Fruit fly (Drosophila melanogaster) whole organism, embryonic: ENCODE data around the gene CG34268.

Experiments used
- Adf1 ChIP-seq: fragments of 200-800 bp; sonication (Bioruptor generic); IDR thresholded peaks from 2 replicates; pipeline ENCODE4 v1.3.6; 2022; ENCODE audit warnings: missing biosample characterization, missing genetic modification characterization
- BEAF-32 ChIP-seq: fragments of 200-800 bp; sonication (Bioruptor generic); optimal IDR thresholded peaks from 3 replicates; lab custom pipeline; 2017; ENCODE audit warnings: missing biosample characterization, missing genetic modification characterization, mild to moderate bottlenecking, moderate library complexity, missing genetic modification reagents
- Bgb ChIP-seq: fragments of 200-800 bp; sonication (Bioruptor generic); IDR thresholded peaks from 2 replicates; pipeline ENCODE4 v1.3.6; 2022; ENCODE audit warnings: missing biosample characterization, missing genetic modification characterization; ENCODE audit not compliant: partially characterized antibody
- CG10979 ChIP-seq: fragments of 200-800 bp; sonication (Bioruptor generic); optimal IDR thresholded peaks from 2 replicates; lab custom pipeline; 2018; ENCODE audit warnings: missing biosample characterization, mild to moderate bottlenecking, missing genetic modification characterization, moderate library complexity
- CG12744 ChIP-seq: fragments of 200-800 bp; sonication (Bioruptor generic); optimal IDR thresholded peaks from 2 replicates; lab custom pipeline; 2016; ENCODE audit warnings: missing biosample characterization, missing genetic modification characterization
- CG12769 ChIP-seq: fragments of 200-800 bp; sonication (Bioruptor generic); optimal IDR thresholded peaks from 2 replicates; lab custom pipeline; 2019; ENCODE audit warnings: missing biosample characterization, mild to moderate bottlenecking, missing genetic modification characterization, moderate library complexity
- CG1602 ChIP-seq: fragments of 200-800 bp; sonication (Bioruptor generic); optimal IDR thresholded peaks from 3 replicates; lab custom pipeline; 2016; ENCODE audit warnings: missing biosample characterization, missing genetic modification characterization
- CG1603 ChIP-seq: fragments of 200-800 bp; sonication (Bioruptor generic); optimal IDR thresholded peaks from 2 replicates; lab custom pipeline; 2019; ENCODE audit warnings: missing biosample characterization, mild to moderate bottlenecking, missing genetic modification characterization, moderate library complexity
- CG17186 ChIP-seq: fragments of 200-800 bp; sonication (Bioruptor generic); optimal IDR thresholded peaks from 3 replicates; lab custom pipeline; 2017; ENCODE audit warnings: missing biosample characterization, missing genetic modification reagents, missing genetic modification characterization
- CG30403 ChIP-seq: fragments of 200-800 bp; sonication (Bioruptor generic); optimal IDR thresholded peaks from 3 replicates; lab custom pipeline; 2016; ENCODE audit warnings: missing biosample characterization, missing genetic modification characterization
- CG3847 ChIP-seq: fragments of 200-800 bp; sonication (Bioruptor generic); IDR thresholded peaks from 2 replicates; pipeline ENCODE4 v1.3.6; 2022; ENCODE audit warnings: missing biosample characterization, missing genetic modification characterization
- CG43689 ChIP-seq: fragments of 200-800 bp; sonication (Bioruptor generic); IDR thresholded peaks from 2 replicates; pipeline ENCODE4 v1.3.6; 2022; ENCODE audit warnings: missing biosample characterization, missing genetic modification characterization
- CG7928 ChIP-seq: fragments of 200-800 bp; sonication (Bioruptor generic); optimal IDR thresholded peaks from 2 replicates; lab custom pipeline; 2017; ENCODE audit warnings: missing biosample characterization, mild to moderate bottlenecking, missing genetic modification characterization
- CG9797 ChIP-seq: fragments of 200-800 bp; sonication (Bioruptor generic); optimal IDR thresholded peaks from 3 replicates; lab custom pipeline; 2018; ENCODE audit warnings: missing biosample characterization, mild to moderate bottlenecking, missing genetic modification characterization
- CrebB ChIP-seq: fragments of 200-800 bp; sonication (Bioruptor generic); optimal IDR thresholded peaks from 3 replicates; lab custom pipeline; 2018; ENCODE audit warnings: missing biosample characterization, mild to moderate bottlenecking, missing genetic modification characterization
- Dek ChIP-seq: fragments of 200-800 bp; sonication (Bioruptor generic); optimal IDR thresholded peaks from 3 replicates; lab custom pipeline; 2019; ENCODE audit warnings: missing biosample characterization, mild to moderate bottlenecking, missing genetic modification characterization, moderate library complexity
- Doc2 ChIP-seq: fragments of 200-800 bp; sonication (Bioruptor generic); IDR thresholded peaks from 2 replicates; pipeline ENCODE4 v1.3.6; 2022; ENCODE audit warnings: missing biosample characterization, missing genetic modification characterization
- Drgx ChIP-seq: fragments of 200-800 bp; sonication (Bioruptor generic); IDR thresholded peaks from 2 replicates; pipeline ENCODE4 v1.3.6; 2022; ENCODE audit warnings: missing biosample characterization, missing genetic modification characterization
- Elba2 ChIP-seq: fragments of 200-800 bp; sonication (Bioruptor generic); optimal IDR thresholded peaks from 3 replicates; lab custom pipeline; 2016; ENCODE audit warnings: missing biosample characterization, missing genetic modification characterization
- Ets97D ChIP-seq: fragments of 200-800 bp; sonication (Bioruptor generic); optimal IDR thresholded peaks from 3 replicates; lab custom pipeline; 2016; ENCODE audit warnings: missing biosample characterization, missing genetic modification characterization
- Fer1 ChIP-seq: fragments of 200-800 bp; sonication (Bioruptor generic); optimal IDR thresholded peaks from 2 replicates; lab custom pipeline; 2017; ENCODE audit warnings: missing biosample characterization, mild to moderate bottlenecking, missing genetic modification characterization
- H15 ChIP-seq: fragments of 200-800 bp; sonication (Bioruptor generic); IDR thresholded peaks from 3 replicates; pipeline ENCODE4 v1.3.6; 2022; ENCODE audit warnings: missing biosample characterization, missing genetic modification characterization
- HLHmδ ChIP-seq: fragments of 200-800 bp; sonication (Bioruptor generic); optimal IDR thresholded peaks from 2 replicates; lab custom pipeline; 2018; ENCODE audit warnings: missing biosample characterization, mild to moderate bottlenecking, missing genetic modification characterization, moderate library complexity
- HmgZ ChIP-seq: fragments of 200-800 bp; sonication (Bioruptor generic); optimal IDR thresholded peaks from 2 replicates; lab custom pipeline; 2018; ENCODE audit warnings: missing biosample characterization, mild to moderate bottlenecking, missing genetic modification characterization
- Hsf ChIP-seq: fragments of 200-800 bp; sonication (Bioruptor generic); optimal IDR thresholded peaks from 3 replicates; lab custom pipeline; 2016; ENCODE audit warnings: missing biosample characterization, missing genetic modification characterization
- Jarid2 ChIP-seq: fragments of 200-800 bp; sonication (Bioruptor generic); optimal IDR thresholded peaks from 3 replicates; lab custom pipeline; 2017; ENCODE audit warnings: mild to moderate bottlenecking, missing biosample characterization, missing genetic modification reagents, missing genetic modification characterization
- Max ChIP-seq: fragments of 200-800 bp; sonication (Bioruptor generic); optimal IDR thresholded peaks from 2 replicates; lab custom pipeline; 2016; ENCODE audit warnings: missing biosample characterization, mild to moderate bottlenecking, missing genetic modification characterization
- NFAT ChIP-seq: fragments of 200-800 bp; sonication (Bioruptor generic); IDR thresholded peaks from 2 replicates; pipeline ENCODE4 v1.3.6; 2022; ENCODE audit warnings: missing biosample characterization, missing genetic modification characterization
- Rfx ChIP-seq: fragments of 200-800 bp; sonication (Bioruptor generic); IDR thresholded peaks from 2 replicates; pipeline ENCODE4 v1.3.6; 2022; ENCODE audit warnings: missing biosample characterization, missing genetic modification characterization
- Usf ChIP-seq: fragments of 200-800 bp; sonication (Bioruptor generic); optimal IDR thresholded peaks from 2 replicates; lab custom pipeline; 2017; ENCODE audit warnings: missing genotype, missing biosample characterization, missing genetic modification characterization
- YL-1 ChIP-seq: fragments of 200-800 bp; sonication (Bioruptor generic); optimal IDR thresholded peaks from 3 replicates; lab custom pipeline; 2017; ENCODE audit warnings: missing biosample characterization, mild to moderate bottlenecking, missing genetic modification characterization
- bab2 ChIP-seq: fragments of 200-800 bp; sonication (Bioruptor generic); optimal IDR thresholded peaks from 2 replicates; lab custom pipeline; 2016; ENCODE audit warnings: missing biosample characterization, missing genetic modification characterization
- emc ChIP-seq: fragments of 200-800 bp; sonication (Bioruptor generic); optimal IDR thresholded peaks from 2 replicates; lab custom pipeline; 2016; ENCODE audit warnings: missing biosample characterization, missing genetic modification characterization
- eve ChIP-seq, 2 experiments: fragments of >200 bp; optimal IDR thresholded peaks; 2 replicates each; lab custom pipeline; 2017; ENCODE audit warnings: missing biosample characterization in 2 of 2, missing genetic modification characterization in 2 of 2
- ftz-f1 ChIP-seq: fragments of 200-800 bp; sonication (Bioruptor generic); optimal IDR thresholded peaks from 2 replicates; lab custom pipeline; 2016; ENCODE audit warnings: missing biosample characterization, missing genetic modification characterization
- gcm ChIP-seq: fragments of 200-800 bp; sonication (Bioruptor generic); optimal IDR thresholded peaks from 2 replicates; lab custom pipeline; 2019; ENCODE audit warnings: missing biosample characterization, mild to moderate bottlenecking, missing genetic modification characterization, moderate library complexity
- ind ChIP-seq: fragments of 200-800 bp; sonication (Bioruptor generic); optimal IDR thresholded peaks from 3 replicates; lab custom pipeline; 2016; ENCODE audit warnings: missing biosample characterization, missing genetic modification characterization
- kay ChIP-seq: fragments of 200-800 bp; sonication (Bioruptor generic); optimal IDR thresholded peaks from 2 replicates; lab custom pipeline; 2016; ENCODE audit warnings: missing biosample characterization, missing genetic modification characterization
- mirr ChIP-seq: fragments of 200-800 bp; sonication (Bioruptor generic); optimal IDR thresholded peaks from 3 replicates; lab custom pipeline; 2018; ENCODE audit warnings: missing biosample characterization, mild to moderate bottlenecking, missing genetic modification characterization
- nom ChIP-seq: fragments of 200-800 bp; sonication (Bioruptor generic); optimal IDR thresholded peaks from 2 replicates; lab custom pipeline; 2017; ENCODE audit warnings: missing biosample characterization, missing genetic modification characterization, mild to moderate bottlenecking, moderate library complexity, missing genetic modification reagents
- p53 ChIP-seq: fragments of 200-800 bp; sonication (Bioruptor generic); optimal IDR thresholded peaks from 2 replicates; lab custom pipeline; 2016; ENCODE audit warnings: missing biosample characterization, missing genetic modification characterization
- ro ChIP-seq: fragments of 200-800 bp; sonication (Bioruptor generic); IDR thresholded peaks from 2 replicates; pipeline ENCODE4 v1.3.6; 2022; ENCODE audit warnings: missing biosample characterization, missing genetic modification characterization
- sim ChIP-seq: fragments of 200-800 bp; sonication (Bioruptor generic); IDR thresholded peaks from 2 replicates; pipeline ENCODE4 v1.3.6; 2022; ENCODE audit warnings: missing biosample characterization, missing genetic modification characterization
- stwl ChIP-seq: fragments of 200-800 bp; sonication (Bioruptor generic); optimal IDR thresholded peaks from 3 replicates; lab custom pipeline; 2018; ENCODE audit warnings: missing biosample characterization, mild to moderate bottlenecking, missing genetic modification characterization, moderate library complexity
- tin ChIP-seq: fragments of 200-800 bp; sonication (Bioruptor generic); optimal IDR thresholded peaks from 3 replicates; lab custom pipeline; 2016; ENCODE audit warnings: missing biosample characterization, missing genetic modification characterization
- trem ChIP-seq: fragments of 200-800 bp; optimal IDR thresholded peaks from 3 replicates; lab custom pipeline; 2019; ENCODE audit warnings: missing biosample characterization, mild to moderate bottlenecking, missing genetic modification characterization, moderate library complexity
- vfl ChIP-seq: fragments of 200-800 bp; sonication (Bioruptor generic); optimal IDR thresholded peaks from 2 replicates; lab custom pipeline; 2016; ENCODE audit warnings: missing biosample characterization, missing genetic modification characterization
- vnd ChIP-seq: fragments of 200-800 bp; sonication (Bioruptor generic); IDR thresholded peaks from 3 replicates; pipeline ENCODE4 v1.3.6; 2022; ENCODE audit warnings: missing biosample characterization, missing genetic modification characterization; ENCODE audit not compliant: partially characterized antibody
- zen ChIP-seq: fragments of 200-800 bp; sonication (Bioruptor generic); optimal IDR thresholded peaks from 3 replicates; lab custom pipeline; 2018; ENCODE audit warnings: missing biosample characterization, mild to moderate bottlenecking, missing genetic modification characterization, moderate library complexity

CG34268 gene

dm6 chr3L:542863-543635 is 42.3 kb downstream of the CG34268 start, which contains the start of the genes Cypl and Hipk (continued):
- TF ChIP-seq Rfx (peak; percentile 18; the same call in 1 of the 2 replicates), emc (no peak), CG3847 (GFP tag; lab: Robert Waterston, UW) (peak; percentile 72), vfl (GFP tag; lab: Kevin White, UChicago) (peak; percentile 46), CG17186 (GFP tag; lab: Kevin White, UChicago) (peak; percentile 37), Bgb (GFP tag; lab: Robert Waterston, UW) (peak; percentile 49; the same call in 1 of the 2 replicates), HLHmδ (GFP tag; lab: Kevin White, UChicago) (peak; percentile 23), YL-1 (GFP tag; lab: Kevin White, UChicago) (peak; percentile 76), CG1602 (GFP tag; lab: Kevin White, UChicago) (no peak), Elba2 (GFP tag; lab: Kevin White, UChicago) (peak; percentile 13), CG30403 (GFP tag; lab: Kevin White, UChicago) (peak; percentile 19), sim (GFP tag; lab: Robert Waterston, UW) (0 out of 2 replicates have a peak, but pooled peaks have one; percentile 12), vnd (GFP tag; lab: Robert Waterston, UW) (no peak), Dek (tag; lab: Kevin White, UChicago) (peak; percentile 30), Max (GFP tag; lab: Kevin White, UChicago) (peak; percentile 42), CG43689 (GFP tag; lab: Robert Waterston, UW) (no peak), Hsf (GFP tag; lab: Kevin White, UChicago) (peak; percentile 32), CG7928 (GFP tag; lab: Kevin White, UChicago) (no peak), Doc2 (GFP tag; lab: Robert Waterston, UW) (no peak), CG1603 (peak; percentile 88), H15 (GFP tag; lab: Robert Waterston, UW) (no peak), Jarid2 (GFP tag; lab: Kevin White, UChicago) (peak; percentile 97), CG12744 (GFP tag; lab: Kevin White, UChicago) (no peak), gcm (GFP tag; lab: Kevin White, UChicago) (no peak), CG9797 (GFP tag; lab: Kevin White, UChicago) (peak; percentile 99), Usf (GFP tag; lab: Kevin White, UChicago) (no peak), BEAF-32 (GFP tag; lab: Kevin White, UChicago) (peak; percentile 55), p53 (no peak), Drgx (GFP tag; lab: Robert Waterston, UW) (0 out of 2 replicates have a peak, but pooled peaks have one; percentile 13), NFAT (peak; percentile 61), zen (peak; percentile 13), eve (GFP tag; optimal IDR thresholded peaks at IDR 0.05; lab: Kevin White, UChicago) (peak in 1 of 2 experiments; percentile 89), CG10979 (tag; lab: Kevin White, UChicago) (peak; percentile 30), CrebB (peak; percentile 10), ind (no peak), Ets97D (peak; percentile 74), ftz-f1 (GFP tag; lab: Kevin White, UChicago) (peak; percentile 2), ro (GFP tag; lab: Robert Waterston, UW) (no peak), Adf1 (GFP tag; lab: Robert Waterston, UW) (peak; percentile 21; the same call in 1 of the 2 replicates), HmgZ (tag; lab: Kevin White, UChicago) (peak; percentile 56), stwl (tag; lab: Kevin White, UChicago) (peak; percentile 80), kay (peak; percentile 11), tin (GFP tag; lab: Kevin White, UChicago) (no peak), CG12769 (peak; percentile 57), Fer1 (peak; percentile 64), nom (GFP tag; lab: Kevin White, UChicago) (peak; percentile 75), mirr (GFP tag; lab: Kevin White, UChicago) (peak; percentile 50), bab2 (GFP tag; lab: Kevin White, UChicago) (no peak), trem (tag; lab: Kevin White, UChicago) (peak; percentile 51)
